Worm (Caenorhabditis elegans) whole organism, L1 larva: ENCODE measurements around the gene pitr-1.

Source experiments
- aha-1 ChIP-seq: fragments of 150-350 bp; optimal IDR thresholded peaks from 2 replicates; lab custom pipeline; 2014; ENCODE audit warnings: missing biosample characterization, missing genetic modification characterization
- aly-2 ChIP-seq: fragments of 150-350 bp; optimal IDR thresholded peaks from 2 replicates; lab custom pipeline; 2014; ENCODE audit warnings: missing biosample characterization, missing genetic modification characterization
- blmp-1 ChIP-seq: fragments of 150-350 bp; optimal IDR thresholded peaks from 2 replicates; lab custom pipeline; 2014; ENCODE audit warnings: missing biosample characterization, missing genetic modification characterization
- ceh-82 ChIP-seq, 3 experiments: fragments of 150-350 bp in 1 of 3; sonication (generic microtip) in 2 of 3; optimal IDR thresholded peaks; 2 replicates each; lab custom pipeline; 2014 to 2017; ENCODE audit warnings: missing biosample characterization in 3 of 3, missing genetic modification characterization in 3 of 3
- ceh-88 ChIP-seq: fragments of 200-800 bp; sonication (Bioruptor generic); IDR thresholded peaks from 2 replicates; pipeline ENCODE4 v1.3.6; 2022; ENCODE audit warnings: missing genetic modification characterization, missing compliant biosample characterization
- dpl-1 ChIP-seq, 3 experiments: fragments of 150-350 bp in 2 of 3; sonication (generic microtip) in 1 of 3; optimal IDR thresholded peaks; 2 replicates each; lab custom pipeline; 2014 to 2017; ENCODE audit warnings: missing biosample characterization in 3 of 3, missing genetic modification characterization in 3 of 3, missing genetic modification reagents in 3 of 3
- dsc-1 ChIP-seq: sonication (generic microtip); optimal IDR thresholded peaks from 2 replicates; lab custom pipeline; 2016; ENCODE audit warnings: mild to moderate bottlenecking, missing genetic modification characterization, missing compliant biosample characterization
- efl-1 ChIP-seq, 4 experiments: fragments of 150-350 bp; optimal IDR thresholded peaks in 3 of 4; peaks in 1 of 4; 1 replicate in 1 of 4; 2 replicates in 3 of 4; lab custom pipeline; 2014; ENCODE audit warnings: missing biosample characterization in 2 of 4, missing genetic modification characterization in 2 of 4, missing genetic modification reagents in 2 of 4
- egl-13 ChIP-seq: sonication (generic microtip); optimal IDR thresholded peaks from 2 replicates; lab custom pipeline; 2016; ENCODE audit warnings: missing genotype, missing genetic modification reagents, missing genetic modification characterization, missing compliant biosample characterization
- elt-2 ChIP-seq: sonication (generic microtip); optimal IDR thresholded peaks from 2 replicates; lab custom pipeline; 2016; ENCODE audit warnings: missing genetic modification characterization, mild to moderate bottlenecking, inconsistent platforms, missing compliant biosample characterization, missing genetic modification reagents
- elt-3 ChIP-seq, 6 experiments: fragments of 150-350 bp in 1 of 6; sonication (generic microtip); optimal IDR thresholded peaks; 2 replicates each; lab custom pipeline; 2017 to 2018; ENCODE audit warnings: missing biosample characterization in 6 of 6, missing genetic modification characterization in 6 of 6, inconsistent platforms in 1 of 6
- fkh-4 ChIP-seq: sonication (generic microtip); optimal IDR thresholded peaks from 2 replicates; lab custom pipeline; 2016; ENCODE audit warnings: missing compliant biosample characterization, missing genetic modification characterization, borderline replicate concordance
- fkh-8 ChIP-seq: sonication (generic microtip); optimal IDR thresholded peaks from 2 replicates; lab custom pipeline; 2016; ENCODE audit warnings: mild to moderate bottlenecking, missing genetic modification characterization, missing compliant biosample characterization
- fos-1 ChIP-seq: fragments of 150-350 bp; optimal IDR thresholded peaks from 2 replicates; lab custom pipeline; 2014; ENCODE audit warnings: missing biosample characterization, missing genetic modification characterization
- grh-1 ChIP-seq: fragments of 200-800 bp; sonication (Bioruptor generic); IDR thresholded peaks from 2 replicates; pipeline ENCODE4 v1.3.6; 2022; ENCODE audit warnings: missing genetic modification reagents, missing genetic modification characterization, missing compliant biosample characterization
- hpl-2 ChIP-seq: fragments of 150-350 bp; optimal IDR thresholded peaks from 2 replicates; lab custom pipeline; 2014; ENCODE audit warnings: missing biosample characterization, missing genetic modification reagents, missing genetic modification characterization
- irx-1 ChIP-seq: sonication (generic microtip); optimal IDR thresholded peaks from 2 replicates; lab custom pipeline; 2016; ENCODE audit warnings: missing genetic modification characterization, missing compliant biosample characterization
- isw-1 ChIP-seq: fragments of 200-800 bp; sonication (Bioruptor generic); IDR thresholded peaks from 2 replicates; pipeline ENCODE4 v1.3.6; 2022; ENCODE audit warnings: missing genetic modification characterization, missing compliant biosample characterization
- jun-1 ChIP-seq: fragments of 150-350 bp; optimal IDR thresholded peaks from 2 replicates; lab custom pipeline; 2014; ENCODE audit warnings: missing biosample characterization, missing genetic modification reagents, missing genetic modification characterization
- lin-13 ChIP-seq: fragments of 150-350 bp; optimal IDR thresholded peaks from 2 replicates; lab custom pipeline; 2014; ENCODE audit warnings: missing biosample characterization, missing genetic modification reagents, missing genetic modification characterization
- lin-14 ChIP-seq: fragments of 200-800 bp; sonication (Bioruptor generic); optimal IDR thresholded peaks from 2 replicates; lab custom pipeline; 2018; ENCODE audit warnings: mild to moderate bottlenecking, missing genetic modification characterization, moderate library complexity, missing compliant biosample characterization
- lin-35 ChIP-seq, 2 experiments: fragments of 150-350 bp; optimal IDR thresholded peaks; 2 replicates each; lab custom pipeline; 2014; ENCODE audit warnings: missing biosample characterization in 2 of 2, missing genetic modification characterization in 2 of 2, missing genetic modification reagents in 2 of 2
- lir-3 ChIP-seq: sonication (generic microtip); optimal IDR thresholded peaks from 2 replicates; lab custom pipeline; 2016; ENCODE audit warnings: mild to moderate bottlenecking, missing genetic modification characterization, moderate library complexity, missing compliant biosample characterization; ENCODE audit not compliant: poor library complexity
- lsy-2 ChIP-seq, 2 experiments: fragments of 150-350 bp; optimal IDR thresholded peaks; 2 replicates each; lab custom pipeline; 2014; ENCODE audit warnings: missing biosample characterization in 2 of 2, missing genetic modification characterization in 2 of 2
- nhr-11 ChIP-seq: fragments of 150-350 bp; optimal IDR thresholded peaks from 2 replicates; lab custom pipeline; 2014; ENCODE audit warnings: missing biosample characterization, missing genetic modification characterization
- nhr-19 ChIP-seq: fragments of 200-800 bp; sonication (Bioruptor generic); conservative IDR thresholded peaks from 2 replicates; pipeline ENCODE4 v1.3.6; 2022; ENCODE audit warnings: missing genetic modification characterization, missing compliant biosample characterization
- nhr-20 ChIP-seq: sonication (generic microtip); optimal IDR thresholded peaks from 2 replicates; lab custom pipeline; 2016; ENCODE audit warnings: mild to moderate bottlenecking, missing genetic modification characterization, missing compliant biosample characterization
- nhr-47 ChIP-seq: sonication (generic microtip); optimal IDR thresholded peaks from 2 replicates; lab custom pipeline; 2016; ENCODE audit warnings: mild to moderate bottlenecking, missing genetic modification characterization, moderate library complexity, missing compliant biosample characterization
- nhr-71 ChIP-seq: sonication (generic microtip); optimal IDR thresholded peaks from 2 replicates; lab custom pipeline; 2016; ENCODE audit warnings: mild to moderate bottlenecking, missing genetic modification characterization, moderate library complexity, missing compliant biosample characterization
- nhr-77 ChIP-seq: fragments of 150-350 bp; optimal IDR thresholded peaks from 2 replicates; lab custom pipeline; 2014; ENCODE audit warnings: missing biosample characterization, missing genetic modification characterization
- nhr-85 ChIP-seq: sonication (generic microtip); peaks from one replicate; lab custom pipeline; 2016; ENCODE audit warnings: missing genetic modification characterization, inconsistent platforms, missing compliant biosample characterization
- rnt-1 ChIP-seq: sonication (generic microtip); optimal IDR thresholded peaks from 2 replicates; lab custom pipeline; 2016; ENCODE audit warnings: mild to moderate bottlenecking, missing genetic modification characterization, moderate library complexity, missing compliant biosample characterization
- skn-1 ChIP-seq: fragments of 150-350 bp; optimal IDR thresholded peaks from 2 replicates; lab custom pipeline; 2014; ENCODE audit warnings: missing biosample characterization, missing genetic modification characterization
- snpc-4 ChIP-seq: fragments of 150-350 bp; optimal IDR thresholded peaks from 2 replicates; lab custom pipeline; 2014; ENCODE audit warnings: missing biosample characterization, missing genetic modification characterization
- snu-23 ChIP-seq: sonication (generic microtip); optimal IDR thresholded peaks from 2 replicates; lab custom pipeline; 2016; ENCODE audit warnings: missing genetic modification characterization, missing compliant biosample characterization
- swsn-7 ChIP-seq: sonication (generic microtip); optimal IDR thresholded peaks from 2 replicates; lab custom pipeline; 2016; ENCODE audit warnings: missing genetic modification characterization, missing compliant biosample characterization
- tbx-2 ChIP-seq: sonication (generic microtip); optimal IDR thresholded peaks from 2 replicates; lab custom pipeline; 2016; ENCODE audit warnings: missing genetic modification characterization, missing compliant biosample characterization
- unc-130 ChIP-seq: fragments of 150-350 bp; optimal IDR thresholded peaks from 2 replicates; lab custom pipeline; 2017; ENCODE audit warnings: missing biosample characterization, missing genetic modification characterization, inconsistent platforms
- unc-62 ChIP-seq: fragments of 150-350 bp; optimal IDR thresholded peaks from 2 replicates; lab custom pipeline; 2014; ENCODE audit warnings: missing biosample characterization, missing genetic modification reagents, missing genetic modification characterization
- unc-86 ChIP-seq: sonication (generic microtip); optimal IDR thresholded peaks from 2 replicates; lab custom pipeline; 2016; ENCODE audit warnings: missing genetic modification characterization, missing compliant biosample characterization
- xbp-1 ChIP-seq: sonication (generic microtip); optimal IDR thresholded peaks from 2 replicates; lab custom pipeline; 2016; ENCODE audit warnings: missing genetic modification characterization, missing compliant biosample characterization
- zip-4 ChIP-seq: fragments of 200-800 bp; sonication (Bioruptor generic); optimal IDR thresholded peaks from 2 replicates; lab custom pipeline; 2018; ENCODE audit warnings: mild to moderate bottlenecking, missing genetic modification characterization, moderate library complexity, missing compliant biosample characterization
- ztf-4 ChIP-seq: fragments of 150-350 bp; optimal IDR thresholded peaks from 2 replicates; lab custom pipeline; 2014; ENCODE audit warnings: missing biosample characterization, missing genetic modification characterization

Gene pitr-1

DNA sequence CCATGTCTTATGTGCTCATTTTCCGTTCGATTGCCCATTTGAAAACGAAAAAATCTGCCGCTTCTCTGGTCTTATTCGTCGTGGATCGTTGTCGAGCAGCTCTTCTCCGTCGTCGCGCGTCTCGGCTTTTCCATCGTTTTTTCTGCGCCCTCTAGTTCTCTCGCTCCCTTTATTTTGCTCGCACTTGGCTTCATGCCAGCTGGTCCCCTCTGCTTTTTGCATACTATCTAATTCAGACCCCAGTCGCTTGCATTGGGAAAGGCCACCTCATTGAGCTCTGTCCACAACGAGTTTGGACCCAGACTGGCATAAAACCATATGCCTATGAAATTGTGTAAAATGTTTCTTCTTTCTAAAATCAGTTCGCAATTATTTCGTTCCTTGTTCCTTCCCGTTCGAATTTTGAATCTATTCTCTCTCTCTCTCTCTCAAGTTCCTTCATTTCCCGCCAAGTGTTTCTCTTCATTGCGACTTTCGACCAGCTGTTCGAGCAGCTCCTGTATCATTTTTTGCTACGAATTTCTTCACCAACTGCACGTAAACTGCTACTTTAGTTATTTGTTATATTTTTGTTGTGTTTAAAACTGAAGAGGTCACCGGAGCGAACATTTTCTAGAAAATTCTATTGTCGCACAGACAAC, 3.6 kb upstream of the pitr-1 start:
- TF ChIP-seq blmp-1, result no peak
- TF ChIP-seq fkh-8 (tag; lab: Kevin White, UChicago), result peak; percentile 28
- TF ChIP-seq ceh-82 (tag; optimal IDR thresholded peaks at IDR 0.05; lab: Kevin White, UChicago), result peak; percentile 15 to 57 (median 28)
- peak; percentile 39 for TF ChIP-seq egl-13 (tag; lab: Kevin White, UChicago)
- peak; percentile 37 for TF ChIP-seq dsc-1 (tag; lab: Kevin White, UChicago)
- peak; percentile 41 for TF ChIP-seq swsn-7 (tag; lab: Kevin White, UChicago)
- TF ChIP-seq nhr-71 (tag; lab: Kevin White, UChicago), result peak; percentile 65
- TF ChIP-seq skn-1 (tag; lab: Kevin White, UChicago), result peak; percentile 7
- TF ChIP-seq snpc-4 (tag; lab: Kevin White, UChicago), result no peak
- TF ChIP-seq nhr-47 (tag; lab: Kevin White, UChicago), result peak; percentile 41
- peak in 1 of 2 experiments; percentile 37 for TF ChIP-seq lsy-2 (tag; optimal IDR thresholded peaks at IDR 0.05; lab: Kevin White, UChicago)
- TF ChIP-seq ztf-4 (tag; lab: Kevin White, UChicago), result peak; percentile 29
- TF ChIP-seq rnt-1 (tag; lab: Kevin White, UChicago), result peak; percentile 37
- no peak for TF ChIP-seq irx-1 (tag; lab: Kevin White, UChicago)
- peak; percentile 75 for TF ChIP-seq lin-14 (GFP tag; lab: Kevin White, UChicago)
- TF ChIP-seq aly-2, result no peak
- TF ChIP-seq nhr-20 (tag; lab: Kevin White, UChicago), result peak; percentile 13
- peak; percentile 30 for TF ChIP-seq xbp-1
- TF ChIP-seq tbx-2 (tag; lab: Kevin White, UChicago), result peak; percentile 22
- TF ChIP-seq snu-23 (GFP tag; lab: Kevin White, UChicago), result peak; percentile 39
- TF ChIP-seq lin-13, result no peak
- TF ChIP-seq efl-1 (optimal IDR thresholded peaks at IDR 0.05; lab: Kevin White, UChicago), result peak in 1 of 2 experiments; percentile 17
- no peak for TF ChIP-seq efl-1 (GFP tag; optimal IDR thresholded peaks at IDR 0.05 in 1 of 2; lab: Kevin White, UChicago)
- TF ChIP-seq grh-1, result no peak
- TF ChIP-seq unc-130 (tag; lab: Kevin White, UChicago), result peak; percentile 33
- no peak for TF ChIP-seq elt-3 (tag; optimal IDR thresholded peaks at IDR 0.05; lab: Kevin White, UChicago)
- TF ChIP-seq unc-86 (tag; lab: Kevin White, UChicago), result peak; percentile 47

DNA sequence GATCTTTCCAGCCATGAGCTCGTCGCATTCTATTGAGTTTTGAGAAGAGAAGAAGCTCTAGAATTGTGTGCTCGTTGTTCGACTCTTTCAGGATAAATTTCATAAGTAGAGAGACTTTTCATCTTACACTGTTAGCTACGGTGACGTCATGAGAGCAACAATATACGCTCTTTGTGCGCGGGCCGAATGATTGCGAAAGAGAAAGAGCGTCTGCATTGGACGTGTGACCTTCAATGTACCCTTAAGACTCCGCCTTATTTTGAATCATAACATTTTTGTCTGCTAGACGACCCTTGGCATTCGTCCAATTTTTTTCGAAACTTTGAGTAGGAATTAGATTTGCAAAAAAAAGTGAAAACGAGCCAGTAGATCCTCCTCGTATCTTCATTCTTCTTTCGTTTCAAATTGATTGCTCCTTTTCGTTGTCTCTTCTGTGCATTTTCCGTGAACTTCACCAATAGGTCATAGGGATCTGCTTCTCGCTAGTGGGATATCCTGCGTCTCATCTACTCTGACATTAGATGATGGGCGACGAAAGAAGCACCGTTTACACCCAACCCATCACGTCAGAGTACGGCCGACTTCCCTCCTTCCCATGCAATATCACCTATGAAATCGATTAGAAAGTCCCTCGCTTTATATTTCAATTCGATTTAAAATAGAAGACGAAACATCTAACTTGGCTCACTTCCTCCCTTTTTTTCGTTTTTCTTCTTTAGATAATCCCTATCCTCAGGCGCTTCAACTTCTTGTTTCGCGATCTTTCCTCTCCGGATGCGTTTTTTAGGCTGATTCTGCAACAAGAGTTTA, 2.1 kb upstream of the pitr-1 start:
- TF ChIP-seq ceh-82 (tag; optimal IDR thresholded peaks at IDR 0.05; lab: Kevin White, UChicago), result peak; percentile 38 to 54 (median 43)
- no peak for TF ChIP-seq hpl-2 (GFP tag; lab: Kevin White, UChicago)
- no peak for TF ChIP-seq elt-2 (tag; lab: Kevin White, UChicago)
- peak in 2 of 3 experiments; percentile 8 to 16 for TF ChIP-seq dpl-1 (GFP tag; optimal IDR thresholded peaks at IDR 0.05; lab: Kevin White, UChicago)
- peak; percentile 83 for TF ChIP-seq lin-14 (GFP tag; lab: Kevin White, UChicago)
- no peak for TF ChIP-seq unc-62 (GFP tag; lab: Kevin White, UChicago)
- no peak for TF ChIP-seq jun-1 (tag; lab: Kevin White, UChicago)
- no peak for TF ChIP-seq nhr-11
- no peak for TF ChIP-seq fos-1
- TF ChIP-seq isw-1 (GFP tag; lab: Robert Waterston, UW), result peak; percentile 54
- peak; percentile 42 for TF ChIP-seq xbp-1
- peak in 1 of 2 experiments; percentile 31 for TF ChIP-seq lin-35 (GFP tag; optimal IDR thresholded peaks at IDR 0.05; lab: Kevin White, UChicago)
- TF ChIP-seq nhr-20 (tag; lab: Kevin White, UChicago), result peak; percentile 49
- TF ChIP-seq fkh-4 (tag; lab: Kevin White, UChicago), result no peak
- 0 out of 2 replicates have a peak, but pooled peaks have one; percentile 25 for TF ChIP-seq ceh-88 (GFP tag; lab: Robert Waterston, UW)
- TF ChIP-seq dsc-1 (tag; lab: Kevin White, UChicago), result peak; percentile 5
- TF ChIP-seq nhr-71 (tag; lab: Kevin White, UChicago), result peak; percentile 82
- TF ChIP-seq zip-4 (GFP tag; lab: Kevin White, UChicago), result peak; percentile 64
- TF ChIP-seq swsn-7 (tag; lab: Kevin White, UChicago), result peak; percentile 23
- peak; percentile 38 for TF ChIP-seq unc-86 (tag; lab: Kevin White, UChicago)
- peak; percentile 31 for TF ChIP-seq nhr-85 (tag; lab: Kevin White, UChicago)
- TF ChIP-seq fkh-8 (tag; lab: Kevin White, UChicago), result peak; percentile 46
- peak; percentile 50 for TF ChIP-seq ztf-4 (tag; lab: Kevin White, UChicago)
- no peak for TF ChIP-seq nhr-77 (tag; lab: Kevin White, UChicago)
- peak; percentile 33 for TF ChIP-seq irx-1 (tag; lab: Kevin White, UChicago)
- peak; percentile 53 for TF ChIP-seq rnt-1 (tag; lab: Kevin White, UChicago)
- TF ChIP-seq unc-130 (tag; lab: Kevin White, UChicago), result peak; percentile 16
- TF ChIP-seq tbx-2 (tag; lab: Kevin White, UChicago), result peak; percentile 33
- peak in 1 of 2 experiments; percentile 34 for TF ChIP-seq efl-1 (optimal IDR thresholded peaks at IDR 0.05; lab: Kevin White, UChicago)
- TF ChIP-seq efl-1 (GFP tag; optimal IDR thresholded peaks at IDR 0.05 in 1 of 2; lab: Kevin White, UChicago), result peak in 1 of 2 experiments; percentile 88
- no peak for TF ChIP-seq aha-1 (tag; lab: Kevin White, UChicago)
- peak; percentile 73 for TF ChIP-seq nhr-19 (GFP tag; lab: Robert Waterston, UW)
- peak; percentile 32 for TF ChIP-seq lir-3
- TF ChIP-seq lsy-2 (tag; optimal IDR thresholded peaks at IDR 0.05; lab: Kevin White, UChicago), result peak in 1 of 2 experiments; percentile 51
- peak; percentile 75 for TF ChIP-seq skn-1 (tag; lab: Kevin White, UChicago)
